Fruit fly (Drosophila melanogaster) whole organism, prepupa: Measurements from ENCODE around the gene Alp13.

Experiments used
- CG10631 ChIP-seq: fragments of 200-800 bp; sonication (Bioruptor generic); optimal IDR thresholded peaks from 2 replicates; lab custom pipeline; 2016; ENCODE audit warnings: missing biosample characterization, missing genetic modification characterization
- CG10669 ChIP-seq: fragments of 200-800 bp; sonication (Bioruptor generic); optimal IDR thresholded peaks from 3 replicates; lab custom pipeline; 2018; ENCODE audit warnings: missing biosample characterization, mild to moderate bottlenecking, missing genetic modification characterization, moderate library complexity
- CG11762 ChIP-seq: fragments of 200-800 bp; sonication (Bioruptor generic); optimal IDR thresholded peaks from 3 replicates; lab custom pipeline; 2016; ENCODE audit warnings: missing biosample characterization, missing genetic modification characterization; ENCODE audit not compliant: insufficient read depth
- CG11902 ChIP-seq: fragments of 200-800 bp; sonication (Bioruptor generic); optimal IDR thresholded peaks from 3 replicates; lab custom pipeline; 2016; ENCODE audit warnings: missing biosample characterization, missing genetic modification characterization
- CG15336 ChIP-seq: fragments of 200-800 bp; sonication (Bioruptor generic); IDR thresholded peaks from 2 replicates; pipeline ENCODE4 v1.3.6; 2022; ENCODE audit warnings: missing biosample characterization, missing genetic modification characterization
- CG16779 ChIP-seq: fragments of 200-800 bp; sonication (Bioruptor generic); optimal IDR thresholded peaks from 3 replicates; lab custom pipeline; 2017; ENCODE audit warnings: missing biosample characterization, mild to moderate bottlenecking, missing genetic modification characterization
- CG3032 ChIP-seq: fragments of 200-800 bp; optimal IDR thresholded peaks from 2 replicates; lab custom pipeline; 2019; ENCODE audit warnings: missing biosample characterization, mild to moderate bottlenecking, missing genetic modification characterization, moderate library complexity
- CG31627 ChIP-seq: fragments of 200-800 bp; sonication (Bioruptor generic); optimal IDR thresholded peaks from 3 replicates; lab custom pipeline; 2016; ENCODE audit warnings: missing biosample characterization, missing genetic modification characterization
- CG32006 ChIP-seq: fragments of 200-800 bp; sonication (Bioruptor generic); optimal IDR thresholded peaks from 3 replicates; lab custom pipeline; 2017; ENCODE audit warnings: missing biosample characterization, mild to moderate bottlenecking, missing genetic modification characterization
- CG34406 ChIP-seq: fragments of 200-800 bp; sonication (Bioruptor generic); optimal IDR thresholded peaks from 3 replicates; lab custom pipeline; 2016; ENCODE audit warnings: missing biosample characterization, missing genetic modification characterization
- CG3919 ChIP-seq: fragments of 200-800 bp; sonication (Bioruptor generic); optimal IDR thresholded peaks from 3 replicates; lab custom pipeline; 2016; ENCODE audit warnings: missing biosample characterization, missing genetic modification characterization
- CG4318 ChIP-seq: fragments of 200-800 bp; sonication (Bioruptor generic); optimal IDR thresholded peaks from 3 replicates; lab custom pipeline; 2017; ENCODE audit warnings: missing biosample characterization, mild to moderate bottlenecking, missing genetic modification characterization
- CG6276 ChIP-seq: fragments of 200-800 bp; sonication (Bioruptor generic); optimal IDR thresholded peaks from 2 replicates; lab custom pipeline; 2017; ENCODE audit warnings: missing biosample characterization, mild to moderate bottlenecking, missing genetic modification characterization
- CG6854 ChIP-seq: fragments of 200-800 bp; sonication (Bioruptor generic); optimal IDR thresholded peaks from 2 replicates; lab custom pipeline; 2017; ENCODE audit warnings: missing biosample characterization, mild to moderate bottlenecking, missing genetic modification characterization
- CG7368 ChIP-seq: fragments of 200-800 bp; sonication (Bioruptor generic); optimal IDR thresholded peaks from 3 replicates; lab custom pipeline; 2016; ENCODE audit warnings: missing biosample characterization, missing genetic modification characterization
- CG9139 ChIP-seq: fragments of 200-800 bp; sonication (Bioruptor generic); optimal IDR thresholded peaks from 3 replicates; lab custom pipeline; 2017; ENCODE audit warnings: missing biosample characterization, mild to moderate bottlenecking, missing genetic modification characterization
- Eip75B ChIP-seq: fragments of 200-800 bp; sonication (Bioruptor generic); optimal IDR thresholded peaks from 3 replicates; lab custom pipeline; 2016; ENCODE audit warnings: missing biosample characterization, missing genetic modification characterization
- Eip78C ChIP-seq: fragments of 200-800 bp; sonication (Bioruptor generic); peaks from one replicate; lab custom pipeline; 2016; ENCODE audit warnings: missing biosample characterization, missing genetic modification characterization
- Eip93F ChIP-seq: fragments of 200-800 bp; sonication (Bioruptor generic); optimal IDR thresholded peaks from 2 replicates; lab custom pipeline; 2016; ENCODE audit warnings: missing biosample characterization, mild to moderate bottlenecking, missing genetic modification characterization
- Ets21C ChIP-seq: fragments of 200-800 bp; sonication (Bioruptor generic); optimal IDR thresholded peaks from 3 replicates; lab custom pipeline; 2016; ENCODE audit warnings: missing biosample characterization, missing genetic modification characterization
- Ets96B ChIP-seq: fragments of 200-800 bp; optimal IDR thresholded peaks from 2 replicates; lab custom pipeline; 2019; ENCODE audit warnings: missing biosample characterization, mild to moderate bottlenecking, missing genetic modification characterization, moderate library complexity
- Gug ChIP-seq: fragments of 200-800 bp; sonication (Bioruptor generic); IDR thresholded peaks from 2 replicates; pipeline ENCODE4 v1.3.6; 2022; ENCODE audit warnings: missing biosample characterization, missing genetic modification characterization
- Hr38 ChIP-seq: sonication (Bioruptor generic); optimal IDR thresholded peaks from 2 replicates; lab custom pipeline; 2016; ENCODE audit warnings: missing biosample characterization, missing genetic modification characterization
- Hr39 ChIP-seq: fragments of 200-800 bp; sonication (Bioruptor generic); optimal IDR thresholded peaks from 2 replicates; lab custom pipeline; 2016; ENCODE audit warnings: missing biosample characterization, missing genetic modification characterization
- Hr4 ChIP-seq: fragments of 200-800 bp; sonication (Bioruptor generic); optimal IDR thresholded peaks from 3 replicates; lab custom pipeline; 2016; ENCODE audit warnings: missing biosample characterization, missing genetic modification characterization
- Lpt ChIP-seq: fragments of 200-800 bp; sonication (Bioruptor generic); optimal IDR thresholded peaks from 3 replicates; lab custom pipeline; 2016; ENCODE audit warnings: missing biosample characterization, missing genetic modification characterization
- Met ChIP-seq: fragments of 200-800 bp; sonication (Bioruptor generic); optimal IDR thresholded peaks from 3 replicates; lab custom pipeline; 2016; ENCODE audit warnings: missing biosample characterization, missing genetic modification characterization
- Smox ChIP-seq: fragments of 200-800 bp; sonication (Bioruptor generic); optimal IDR thresholded peaks from 3 replicates; lab custom pipeline; 2016; ENCODE audit warnings: missing biosample characterization, missing genetic modification characterization
- Sox102F ChIP-seq: fragments of 200-800 bp; sonication (Bioruptor generic); optimal IDR thresholded peaks from 2 replicates; lab custom pipeline; 2016; ENCODE audit warnings: missing biosample characterization, mild to moderate bottlenecking, missing genetic modification characterization
- achi ChIP-seq: fragments of 200-800 bp; sonication (Bioruptor generic); optimal IDR thresholded peaks from 3 replicates; lab custom pipeline; 2016; ENCODE audit warnings: missing biosample characterization, missing genetic modification characterization
- acj6 ChIP-seq: fragments of 200-800 bp; sonication (Bioruptor generic); optimal IDR thresholded peaks from 3 replicates; lab custom pipeline; 2016; ENCODE audit warnings: missing biosample characterization, missing genetic modification characterization
- cyc ChIP-seq: fragments of 200-800 bp; sonication (Bioruptor generic); optimal IDR thresholded peaks from 3 replicates; lab custom pipeline; 2016; ENCODE audit warnings: missing biosample characterization, missing genetic modification characterization
- dac ChIP-seq: fragments of 200-800 bp; sonication (Bioruptor generic); optimal IDR thresholded peaks from 2 replicates; lab custom pipeline; 2017; ENCODE audit warnings: missing biosample characterization, mild to moderate bottlenecking, missing genetic modification characterization
- dsx ChIP-seq: fragments of 200-800 bp; optimal IDR thresholded peaks from 3 replicates; lab custom pipeline; 2019; ENCODE audit warnings: missing biosample characterization, mild to moderate bottlenecking, missing genetic modification characterization, moderate library complexity; ENCODE audit not compliant: poor library complexity, severe bottlenecking
- eg ChIP-seq: fragments of 200-800 bp; sonication (Bioruptor generic); IDR thresholded peaks from 3 replicates; pipeline ENCODE4 v1.3.6; 2022; ENCODE audit warnings: missing biosample characterization, missing genetic modification characterization
- esn ChIP-seq: fragments of 200-800 bp; sonication (Bioruptor generic); optimal IDR thresholded peaks from 2 replicates; lab custom pipeline; 2016; ENCODE audit warnings: missing biosample characterization, mild to moderate bottlenecking, missing genetic modification characterization, moderate library complexity
- fd59A ChIP-seq: fragments of 200-800 bp; sonication (Bioruptor generic); optimal IDR thresholded peaks from 2 replicates; lab custom pipeline; 2017; ENCODE audit warnings: missing biosample characterization, mild to moderate bottlenecking, missing genetic modification characterization, missing genetic modification reagents
- fd85E ChIP-seq: fragments of 200-800 bp; sonication (Bioruptor generic); optimal IDR thresholded peaks from 3 replicates; lab custom pipeline; 2016; ENCODE audit warnings: missing biosample characterization, missing genetic modification characterization
- fkh ChIP-seq: fragments of 200-800 bp; sonication (Bioruptor generic); optimal IDR thresholded peaks from 3 replicates; lab custom pipeline; 2017; ENCODE audit warnings: missing biosample characterization, mild to moderate bottlenecking, missing genetic modification characterization, moderate library complexity
- lz ChIP-seq: fragments of 200-800 bp; sonication (Bioruptor generic); optimal IDR thresholded peaks from 3 replicates; lab custom pipeline; 2016; ENCODE audit warnings: missing biosample characterization, missing genetic modification characterization
- net ChIP-seq: fragments of 200-800 bp; sonication (Bioruptor generic); optimal IDR thresholded peaks from 3 replicates; lab custom pipeline; 2016; ENCODE audit warnings: missing biosample characterization, missing genetic modification characterization
- pdm3 ChIP-seq: fragments of 200-800 bp; sonication (Bioruptor generic); optimal IDR thresholded peaks from 3 replicates; lab custom pipeline; 2016; ENCODE audit warnings: missing biosample characterization, missing genetic modification characterization
- salr ChIP-seq, 2 experiments: fragments of 200-800 bp; sonication (Bioruptor generic); optimal IDR thresholded peaks; 3 replicates each; lab custom pipeline; 2016 to 2018; ENCODE audit warnings: missing biosample characterization in 2 of 2, missing genetic modification characterization in 2 of 2, mild to moderate bottlenecking in 1 of 2
- spab ChIP-seq: fragments of 200-800 bp; sonication (Bioruptor generic); optimal IDR thresholded peaks from 2 replicates; lab custom pipeline; 2017; ENCODE audit warnings: missing biosample characterization, mild to moderate bottlenecking, missing genetic modification characterization, missing genetic modification reagents
- topi ChIP-seq: fragments of 200-800 bp; sonication (Bioruptor generic); optimal IDR thresholded peaks from 3 replicates; lab custom pipeline; 2016; ENCODE audit warnings: missing biosample characterization, missing genetic modification characterization
- vri ChIP-seq: fragments of 200-800 bp; sonication (Bioruptor generic); optimal IDR thresholded peaks from 3 replicates; lab custom pipeline; 2016; ENCODE audit warnings: missing biosample characterization, mild to moderate bottlenecking, missing genetic modification characterization

Gene Alp13

DNA sequence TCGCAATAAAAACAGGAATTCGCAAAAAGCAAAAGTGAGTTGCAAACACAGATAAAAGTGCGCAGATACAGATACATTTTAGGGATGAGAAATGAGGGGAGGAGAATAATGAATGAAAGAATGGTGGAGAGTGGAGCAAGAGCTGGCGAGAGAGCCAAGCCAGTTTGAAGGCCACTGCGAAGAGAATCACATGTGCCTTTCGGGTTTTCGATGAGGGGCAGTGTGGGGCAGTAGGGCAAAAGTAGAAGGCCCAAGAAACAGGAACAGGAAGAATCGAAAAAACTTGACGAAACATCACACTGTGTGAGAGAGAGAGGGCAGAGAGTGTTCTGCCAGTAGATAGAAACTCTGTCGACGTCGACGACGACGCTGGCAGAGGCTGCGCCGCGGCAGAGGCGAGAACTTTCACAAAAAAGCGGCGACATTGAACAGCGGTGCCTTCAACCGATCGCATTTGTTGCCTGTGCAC, 9.0 kb upstream of the Alp13 start (continued):
- TF ChIP-seq eg (GFP tag; lab: Robert Waterston, UW), result no peak

DNA sequence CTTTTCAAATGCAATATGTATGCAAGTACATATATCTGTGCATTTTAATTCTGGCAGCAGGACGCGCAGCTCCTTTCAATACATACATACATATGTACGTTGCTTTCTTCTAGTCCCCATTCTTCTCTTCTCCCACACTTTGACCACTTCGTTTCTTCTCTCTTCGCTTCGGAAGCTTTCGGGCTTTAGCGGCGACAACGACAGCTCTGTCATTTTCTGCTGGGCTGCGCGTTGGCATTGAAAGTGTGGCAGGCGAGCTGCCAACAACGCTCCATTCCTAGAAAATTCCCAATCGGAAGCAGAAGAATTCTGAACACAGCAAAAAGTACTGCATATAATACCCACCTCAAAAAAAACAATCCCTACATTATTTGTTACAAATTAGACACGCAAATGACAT, 7.9 kb upstream of the Alp13 start:
- no peak for TF ChIP-seq CG6854
- TF ChIP-seq CG31627, result no peak
- TF ChIP-seq CG3032 (tag; lab: Kevin White, UChicago), result no peak
- TF ChIP-seq Eip93F, result no peak
- TF ChIP-seq Sox102F, result no peak
- TF ChIP-seq vri (GFP tag; lab: Kevin White, UChicago), result peak; percentile 37
- no peak for TF ChIP-seq CG11762
- TF ChIP-seq Hr39 (GFP tag; lab: Kevin White, UChicago), result no peak
- no peak for TF ChIP-seq net (GFP tag; lab: Kevin White, UChicago)
- TF ChIP-seq pdm3 (GFP tag; lab: Kevin White, UChicago), result no peak
- peak; percentile 56 for TF ChIP-seq Eip78C (GFP tag; lab: Kevin White, UChicago)
- TF ChIP-seq CG7368 (GFP tag; lab: Kevin White, UChicago), result no peak
- TF ChIP-seq CG4318 (GFP tag; lab: Kevin White, UChicago), result no peak

DNA sequence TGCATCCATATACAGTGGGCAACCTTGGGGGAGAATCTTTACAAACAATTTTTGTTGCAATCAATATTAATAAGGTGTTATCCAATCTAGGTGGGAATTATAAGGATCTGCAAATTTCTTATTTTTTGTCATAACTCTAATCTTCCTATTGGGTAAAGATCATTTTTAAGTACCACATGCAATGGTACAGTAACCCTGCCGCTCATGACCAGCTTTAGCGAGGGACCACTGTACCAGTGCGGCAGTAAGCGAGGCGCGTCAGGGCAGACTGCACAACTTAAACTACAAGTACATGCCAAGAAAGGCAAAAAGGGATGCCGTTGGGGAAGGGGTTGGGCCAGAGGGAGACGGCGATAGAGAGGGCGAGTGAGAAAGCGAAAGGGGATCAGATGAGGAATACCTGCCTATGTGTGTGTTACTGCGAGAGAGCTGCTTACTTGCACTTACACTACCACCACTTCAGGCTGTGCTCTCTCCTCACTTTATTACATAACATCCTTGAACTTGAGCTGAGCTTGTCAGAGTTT, 7.4 kb upstream of the Alp13 start:
- TF ChIP-seq CG9139 (GFP tag; lab: Kevin White, UChicago), result peak; percentile 72
- peak; percentile 39 for TF ChIP-seq fd85E (GFP tag; lab: Kevin White, UChicago)
- TF ChIP-seq spab (GFP tag; lab: Kevin White, UChicago), result peak; percentile 92
- peak; percentile 66 for TF ChIP-seq CG32006 (GFP tag; lab: Kevin White, UChicago)
- TF ChIP-seq CG31627, result peak; percentile 84
- TF ChIP-seq Sox102F, result peak; percentile 63
- peak; percentile 90 for TF ChIP-seq CG10631 (GFP tag; lab: Kevin White, UChicago)
- peak; percentile 37 for TF ChIP-seq CG4318 (GFP tag; lab: Kevin White, UChicago)
- TF ChIP-seq Met (GFP tag; lab: Kevin White, UChicago), result peak; percentile 75
- peak; percentile 68 to 91 for TF ChIP-seq salr (GFP tag; optimal IDR thresholded peaks at IDR 0.05; lab: Kevin White, UChicago)
- TF ChIP-seq CG34406 (GFP tag; lab: Kevin White, UChicago), result peak; percentile 77
- peak; percentile 80 for TF ChIP-seq topi (GFP tag; lab: Kevin White, UChicago)
- TF ChIP-seq fkh, result no peak
- TF ChIP-seq acj6 (GFP tag; lab: Kevin White, UChicago), result peak; percentile 87
- TF ChIP-seq CG6276, result peak; percentile 25
- TF ChIP-seq CG6854, result no peak
- peak; percentile 93 for TF ChIP-seq fd59A (GFP tag; lab: Kevin White, UChicago)
- TF ChIP-seq CG15336 (GFP tag; lab: Robert Waterston, UW), result peak; percentile 62
- peak; percentile 73 for TF ChIP-seq Hr4
- TF ChIP-seq eg (GFP tag; lab: Robert Waterston, UW), result peak; percentile 67; the same call in 2 of the 3 replicates
- peak; percentile 90 for TF ChIP-seq dsx (GFP tag; lab: Kevin White, UChicago)
- TF ChIP-seq dac (GFP tag; lab: Kevin White, UChicago), result no peak
- no peak for TF ChIP-seq Eip93F
- peak; percentile 93 for TF ChIP-seq vri (GFP tag; lab: Kevin White, UChicago)
- TF ChIP-seq Eip78C (GFP tag; lab: Kevin White, UChicago), result peak; percentile 96
- peak; percentile 65 for TF ChIP-seq CG16779 (tag; lab: Kevin White, UChicago)
- peak; percentile 46 for TF ChIP-seq Lpt (GFP tag; lab: Kevin White, UChicago)
- peak; percentile 63 for TF ChIP-seq Ets21C
- peak; percentile 93 for TF ChIP-seq Ets96B (tag; lab: Kevin White, UChicago)
- TF ChIP-seq Hr38 (GFP tag; lab: Kevin White, UChicago), result no peak
- TF ChIP-seq CG11902 (GFP tag; lab: Kevin White, UChicago), result peak; percentile 73
- TF ChIP-seq cyc (GFP tag; lab: Kevin White, UChicago), result peak; percentile 85
- peak; percentile 94 for TF ChIP-seq CG3032 (tag; lab: Kevin White, UChicago)
- TF ChIP-seq esn (GFP tag; lab: Kevin White, UChicago), result peak; percentile 86
- peak; percentile 71 for TF ChIP-seq Smox (GFP tag; lab: Kevin White, UChicago)
- TF ChIP-seq Gug, result peak; percentile 65
- peak; percentile 80 for TF ChIP-seq achi (GFP tag; lab: Kevin White, UChicago)
- TF ChIP-seq lz, result peak; percentile 77
- peak; percentile 82 for TF ChIP-seq CG3919 (GFP tag; lab: Kevin White, UChicago)
- TF ChIP-seq Hr39 (GFP tag; lab: Kevin White, UChicago), result peak; percentile 81
- peak; percentile 93 for TF ChIP-seq CG10669 (GFP tag; lab: Kevin White, UChicago)
- TF ChIP-seq pdm3 (GFP tag; lab: Kevin White, UChicago), result peak; percentile 87
- TF ChIP-seq Eip75B, result peak; percentile 86
